Worm (Caenorhabditis elegans) whole organism, L4/young adult: ENCODE data around the gene B0554.7.

Experiments used
- W03F9.2 ChIP-seq: fragments of 150-350 bp; optimal IDR thresholded peaks from 2 replicates; lab custom pipeline; 2014; ENCODE audit warnings: missing biosample characterization, missing genetic modification characterization
- dao-5 ChIP-seq: sonication (generic microtip); optimal IDR thresholded peaks from 2 replicates; lab custom pipeline; 2016; ENCODE audit warnings: missing genotype, missing genetic modification characterization, moderate library complexity, missing compliant biosample characterization
- him-1 ChIP-seq: sonication (generic microtip); optimal IDR thresholded peaks from 2 replicates; lab custom pipeline; 2016; ENCODE audit warnings: missing genotype, missing genetic modification reagents, missing genetic modification characterization, missing compliant biosample characterization

Gene B0554.7

ce11 chrV:433898-434297, 6.9 kb downstream of the B0554.7 start, which contains the start of gene B0554.2:
Gene B0554.2, plus strand, starts transcription at chrV:434198.
- TF ChIP-seq dao-5 (tag; lab: Kevin White, UChicago): no peak
- no peak for TF ChIP-seq him-1
- no peak for TF ChIP-seq W03F9.2 (tag; lab: Kevin White, UChicago)

- TF ChIP-seq him-1: no peak
- no peak for TF ChIP-seq W03F9.2 (tag; lab: Kevin White, UChicago)
- no peak for TF ChIP-seq dao-5 (tag; lab: Kevin White, UChicago)
Measured at ce11 chrV:432991-433390, 7.8 kb downstream of the B0554.7 start.

ce11 chrV:428844-429243, 12.0 kb downstream of the B0554.7 start, which contains the start of gene B0554.4:
Gene B0554.4, plus strand, starts transcription at chrV:429144.
- TF ChIP-seq dao-5 (tag; lab: Kevin White, UChicago) (no peak), W03F9.2 (tag; lab: Kevin White, UChicago) (no peak), him-1 (no peak)

- TF ChIP-seq dao-5 (tag; lab: Kevin White, UChicago): no peak
- no peak for TF ChIP-seq W03F9.2 (tag; lab: Kevin White, UChicago)
- TF ChIP-seq him-1: no peak
Measured at ce11 chrV:424140-424539, 16.7 kb downstream of the B0554.7 start, which contains the start of gene B0554.5. Gene B0554.5, plus strand, starts transcription at chrV:424440.

ce11 chrV:422133-422532, 18.7 kb downstream of the B0554.7 start, which contains the start of gene dod-20:
Gene dod-20, plus strand, starts transcription at chrV:422433.
- no peak for TF ChIP-seq him-1

- TF ChIP-seq him-1 (no peak), dao-5 (tag; lab: Kevin White, UChicago) (no peak), W03F9.2 (tag; lab: Kevin White, UChicago) (no peak)
Measured at ce11 chrV:418432-418831, 22.4 kb downstream of the B0554.7 start, which contains the start of gene Y39D8A.1. Gene Y39D8A.1, plus strand, starts transcription at chrV:418732.

- TF ChIP-seq W03F9.2 (tag; lab: Kevin White, UChicago) (no peak), dao-5 (tag; lab: Kevin White, UChicago) (no peak), him-1 (no peak)
Measured at ce11 chrV:417656-418353, 23.0 kb downstream of the B0554.7 start, which contains the start of gene irg-8. Gene irg-8, minus strand, starts transcription at chrV:417706.

- TF ChIP-seq W03F9.2 (tag; lab: Kevin White, UChicago) (no peak), him-1 (no peak), dao-5 (tag; lab: Kevin White, UChicago) (no peak)
Measured at ce11 chrV:415072-415471, 25.8 kb downstream of the B0554.7 start.

ce11 chrV:414630-415029, 26.2 kb downstream of the B0554.7 start, which contains the start of gene dod-19:
Gene dod-19, minus strand, starts transcription at chrV:414759.
- TF ChIP-seq him-1 (no peak), W03F9.2 (tag; lab: Kevin White, UChicago) (no peak), dao-5 (tag; lab: Kevin White, UChicago) (no peak)

ce11 chrV:412820-413219, 28.0 kb downstream of the B0554.7 start:
- TF ChIP-seq him-1 (no peak), dao-5 (tag; lab: Kevin White, UChicago) (no peak), W03F9.2 (tag; lab: Kevin White, UChicago) (no peak)

- TF ChIP-seq dao-5 (tag; lab: Kevin White, UChicago) (no peak), W03F9.2 (tag; lab: Kevin White, UChicago) (no peak), him-1 (no peak)
Measured at ce11 chrV:404210-404669, 36.6 kb downstream of the B0554.7 start, which contains the start of gene nhr-252. Gene nhr-252, plus strand, starts transcription at chrV:404619.

ce11 chrV:403028-403427, 37.8 kb downstream of the B0554.7 start, which contains the start of gene srh-62:
Gene srh-62, minus strand, starts transcription at chrV:403128.
- no peak for TF ChIP-seq W03F9.2 (tag; lab: Kevin White, UChicago)
- TF ChIP-seq dao-5 (tag; lab: Kevin White, UChicago): no peak
- no peak for TF ChIP-seq him-1

ce11 chrV:399721-400120, 41.1 kb downstream of the B0554.7 start, which contains the start of gene scl-27:
Gene scl-27, plus strand, starts transcription at chrV:400021.
- TF ChIP-seq him-1: no peak
- TF ChIP-seq dao-5 (tag; lab: Kevin White, UChicago): no peak
- TF ChIP-seq W03F9.2 (tag; lab: Kevin White, UChicago): no peak

ce11 chrV:396309-396708, 44.5 kb downstream of the B0554.7 start, which contains the start of gene nhr-253:
Gene nhr-253, plus strand, starts transcription at chrV:396593.
- TF ChIP-seq him-1 (no peak), dao-5 (tag; lab: Kevin White, UChicago) (no peak), W03F9.2 (tag; lab: Kevin White, UChicago) (no peak)
